Worm (Caenorhabditis elegans) whole organism, late embryonic: ENCODE measurements around the gene srg-33.

Experiments used
- ceh-30 ChIP-seq: fragments of 150-350 bp; optimal IDR thresholded peaks from 2 replicates; lab custom pipeline; 2014; ENCODE audit warnings: missing biosample characterization, missing genetic modification characterization
- unc-86 ChIP-seq: sonication (generic microtip); optimal IDR thresholded peaks from 2 replicates; lab custom pipeline; 2016; ENCODE audit warnings: missing genetic modification characterization, missing compliant biosample characterization

- no peak for TF ChIP-seq ceh-30 (tag; lab: Kevin White, UChicago)
- no peak for TF ChIP-seq unc-86 (tag; lab: Kevin White, UChicago)
Measured at ce11 chrV:8327080-8327479, 35.2 kb downstream of the srg-33 start.
